Fruit fly (Drosophila melanogaster) whole organism, embryonic: ENCODE measurements around the gene CG13484.
A peak's percentile ranks its signal among the peaks of the same experiment; 100 is the strongest.

Experiments
- Abd-B ChIP-seq: fragments of 200-800 bp; sonication (Bioruptor generic); optimal IDR thresholded peaks from 2 replicates; lab custom pipeline; 2018; ENCODE audit warnings: missing biosample characterization, mild to moderate bottlenecking, missing genetic modification characterization, moderate library complexity
- Antp ChIP-seq: fragments of 200-800 bp; sonication (Bioruptor generic); optimal IDR thresholded peaks from 3 replicates; lab custom pipeline; 2016; ENCODE audit warnings: missing biosample characterization, missing genetic modification characterization
- Atf3 ChIP-seq: fragments of 200-800 bp; sonication (Bioruptor generic); optimal IDR thresholded peaks from 3 replicates; lab custom pipeline; 2016; ENCODE audit warnings: missing biosample characterization, missing genetic modification characterization
- B-H2 ChIP-seq: fragments of 200-800 bp; sonication (Bioruptor generic); optimal IDR thresholded peaks from 2 replicates; lab custom pipeline; 2018; ENCODE audit warnings: missing biosample characterization, mild to moderate bottlenecking, missing genetic modification characterization
- Bgb ChIP-seq: fragments of 200-800 bp; sonication (Bioruptor generic); IDR thresholded peaks from 2 replicates; pipeline ENCODE4 v1.3.6; 2022; ENCODE audit warnings: missing biosample characterization, missing genetic modification characterization; ENCODE audit not compliant: partially characterized antibody
- CG10274 ChIP-seq: fragments of 200-800 bp; sonication (Bioruptor generic); optimal IDR thresholded peaks from 3 replicates; lab custom pipeline; 2017; ENCODE audit warnings: missing biosample characterization, mild to moderate bottlenecking, missing genetic modification characterization
- CG10565 ChIP-seq: fragments of 200-800 bp; sonication (Bioruptor generic); optimal IDR thresholded peaks from 3 replicates; lab custom pipeline; 2016; ENCODE audit warnings: missing biosample characterization, mild to moderate bottlenecking, missing genetic modification characterization
- CG10654 ChIP-seq: fragments of 200-800 bp; sonication (Bioruptor generic); optimal IDR thresholded peaks from 2 replicates; lab custom pipeline; 2016; ENCODE audit warnings: missing biosample characterization, missing genetic modification characterization
- CG10979 ChIP-seq: fragments of 200-800 bp; sonication (Bioruptor generic); optimal IDR thresholded peaks from 2 replicates; lab custom pipeline; 2018; ENCODE audit warnings: missing biosample characterization, mild to moderate bottlenecking, missing genetic modification characterization, moderate library complexity
- CG11085 ChIP-seq: fragments of 200-800 bp; sonication (Bioruptor generic); IDR thresholded peaks from 2 replicates; pipeline ENCODE4 v1.3.6; 2022; ENCODE audit warnings: missing biosample characterization, missing genetic modification characterization
- CG12236 ChIP-seq: fragments of 200-800 bp; sonication (Bioruptor generic); optimal IDR thresholded peaks from 2 replicates; lab custom pipeline; 2016; ENCODE audit warnings: missing biosample characterization, missing genetic modification characterization
- CG12391 ChIP-seq: fragments of 200-800 bp; sonication (Bioruptor generic); optimal IDR thresholded peaks from 3 replicates; lab custom pipeline; 2018; ENCODE audit warnings: missing biosample characterization, mild to moderate bottlenecking, missing genetic modification characterization, moderate library complexity
- CG13894 ChIP-seq: fragments of 200-800 bp; sonication (Bioruptor generic); optimal IDR thresholded peaks from 3 replicates; lab custom pipeline; 2018; ENCODE audit warnings: missing biosample characterization, mild to moderate bottlenecking, missing genetic modification characterization, moderate library complexity
- CG1832 ChIP-seq: fragments of 200-800 bp; sonication (Bioruptor generic); optimal IDR thresholded peaks from 2 replicates; lab custom pipeline; 2017; ENCODE audit warnings: missing biosample characterization, mild to moderate bottlenecking, missing genetic modification characterization, inconsistent platforms
- CG31224 ChIP-seq: fragments of 200-800 bp; sonication (Bioruptor generic); IDR thresholded peaks from 2 replicates; pipeline ENCODE4 v1.3.6; 2022; ENCODE audit warnings: missing biosample characterization, missing genetic modification characterization
- CG31441 ChIP-seq: fragments of 200-800 bp; sonication (Bioruptor generic); IDR thresholded peaks from 2 replicates; pipeline ENCODE4 v1.3.6; 2022; ENCODE audit warnings: missing biosample characterization, missing genetic modification characterization
- CG4820 ChIP-seq: fragments of 200-800 bp; sonication (Bioruptor generic); optimal IDR thresholded peaks from 3 replicates; lab custom pipeline; 2016; ENCODE audit warnings: missing biosample characterization, missing genetic modification characterization
- CG6791 ChIP-seq: fragments of 200-800 bp; sonication (Bioruptor generic); IDR thresholded peaks from 3 replicates; pipeline ENCODE4 v1.3.6; 2022; ENCODE audit warnings: missing biosample characterization, missing genetic modification characterization; ENCODE audit not compliant: partially characterized antibody
- CG7745 ChIP-seq: fragments of 200-800 bp; sonication (Bioruptor generic); optimal IDR thresholded peaks from 2 replicates; lab custom pipeline; 2018; ENCODE audit warnings: missing biosample characterization, mild to moderate bottlenecking, missing genetic modification characterization, moderate library complexity
- CG8281 ChIP-seq: fragments of 200-800 bp; sonication (Bioruptor generic); optimal IDR thresholded peaks from 2 replicates; lab custom pipeline; 2018; ENCODE audit warnings: missing biosample characterization, mild to moderate bottlenecking, missing genetic modification characterization, moderate library complexity
- CG8924 ChIP-seq: fragments of 200-800 bp; optimal IDR thresholded peaks from 3 replicates; lab custom pipeline; 2019; ENCODE audit warnings: missing biosample characterization, mild to moderate bottlenecking, missing genetic modification characterization, moderate library complexity
- CG9932 ChIP-seq: fragments of 200-800 bp; sonication (Bioruptor generic); IDR thresholded peaks from 2 replicates; pipeline ENCODE4 v1.3.6; 2022; ENCODE audit warnings: missing biosample characterization, missing genetic modification characterization
- CTCF ChIP-seq: fragments of 200-800 bp; sonication (Bioruptor generic); optimal IDR thresholded peaks from 2 replicates; lab custom pipeline; 2017; ENCODE audit warnings: missing biosample characterization, mild to moderate bottlenecking, missing genetic modification characterization, moderate library complexity
- D19B ChIP-seq: fragments of 200-800 bp; sonication (Bioruptor generic); optimal IDR thresholded peaks from 2 replicates; lab custom pipeline; 2017; ENCODE audit warnings: missing biosample characterization, mild to moderate bottlenecking, missing genetic modification characterization
- Fer1 ChIP-seq: fragments of 200-800 bp; sonication (Bioruptor generic); optimal IDR thresholded peaks from 2 replicates; lab custom pipeline; 2017; ENCODE audit warnings: missing biosample characterization, mild to moderate bottlenecking, missing genetic modification characterization
- Gsc ChIP-seq: fragments of 200-800 bp; sonication (Bioruptor generic); IDR thresholded peaks from 2 replicates; pipeline ENCODE4 v1.3.6; 2022; ENCODE audit warnings: missing biosample characterization, missing genetic modification characterization
- Hr3 ChIP-seq: fragments of 200-800 bp; sonication (Bioruptor generic); optimal IDR thresholded peaks from 3 replicates; lab custom pipeline; 2016; ENCODE audit warnings: missing biosample characterization, missing genetic modification characterization
- Med ChIP-seq: fragments of 200-800 bp; sonication (Bioruptor generic); peaks from one replicate; lab custom pipeline; 2016; ENCODE audit warnings: missing biosample characterization, missing genetic modification characterization, mild to moderate bottlenecking, inconsistent platforms, moderate library complexity
- Meics ChIP-seq: fragments of 200-800 bp; sonication (Bioruptor generic); optimal IDR thresholded peaks from 2 replicates; lab custom pipeline; 2017; ENCODE audit warnings: missing biosample characterization, mild to moderate bottlenecking, missing genetic modification characterization
- Side ChIP-seq: fragments of 200-800 bp; sonication (Bioruptor generic); optimal IDR thresholded peaks from 2 replicates; lab custom pipeline; 2016; ENCODE audit warnings: missing biosample characterization, missing genetic modification characterization
- Sox102F ChIP-seq: fragments of 200-800 bp; sonication (Bioruptor generic); optimal IDR thresholded peaks from 2 replicates; lab custom pipeline; 2018; ENCODE audit warnings: missing biosample characterization, mild to moderate bottlenecking, missing genetic modification characterization, moderate library complexity
- Taf1 ChIP-seq: fragments of 200-800 bp; sonication (Bioruptor generic); IDR thresholded peaks from 2 replicates; pipeline ENCODE4 v1.3.6; 2022; ENCODE audit warnings: missing biosample characterization, missing genetic modification characterization
- Usf ChIP-seq: fragments of 200-800 bp; sonication (Bioruptor generic); optimal IDR thresholded peaks from 2 replicates; lab custom pipeline; 2017; ENCODE audit warnings: missing genotype, missing biosample characterization, missing genetic modification characterization
- ap ChIP-seq: fragments of 200-800 bp; sonication (Bioruptor generic); IDR thresholded peaks from 2 replicates; pipeline ENCODE4 v1.3.6; 2022; ENCODE audit warnings: missing biosample characterization, missing genetic modification characterization
- ara ChIP-seq: fragments of 200-800 bp; sonication (Bioruptor generic); IDR thresholded peaks from 2 replicates; pipeline ENCODE4 v1.3.6; 2022; ENCODE audit warnings: missing biosample characterization, missing genetic modification characterization
- bsh ChIP-seq, 2 experiments: fragments of 200-800 bp; sonication (Bioruptor generic); optimal IDR thresholded peaks; 2 replicates each; lab custom pipeline; 2017 to 2018; ENCODE audit warnings: mild to moderate bottlenecking in 2 of 2, missing biosample characterization in 2 of 2, missing genetic modification characterization in 2 of 2, moderate library complexity in 1 of 2
- dm ChIP-seq: fragments of 200-800 bp; sonication (Bioruptor generic); optimal IDR thresholded peaks from 3 replicates; lab custom pipeline; 2016; ENCODE audit warnings: missing biosample characterization, missing genetic modification characterization
- ewg ChIP-seq: fragments of 200-800 bp; sonication (Bioruptor generic); optimal IDR thresholded peaks from 3 replicates; lab custom pipeline; 2017; ENCODE audit warnings: mild to moderate bottlenecking, missing biosample characterization, missing genetic modification reagents, missing genetic modification characterization
- fd64A ChIP-seq: fragments of 200-800 bp; sonication (Bioruptor generic); optimal IDR thresholded peaks from 3 replicates; lab custom pipeline; 2018; ENCODE audit warnings: missing biosample characterization, mild to moderate bottlenecking, missing genetic modification characterization
- h ChIP-seq: fragments of >200 bp; optimal IDR thresholded peaks from 2 replicates; lab custom pipeline; 2017
- her ChIP-seq: fragments of 200-800 bp; sonication (Bioruptor generic); optimal IDR thresholded peaks from 2 replicates; lab custom pipeline; 2016; ENCODE audit warnings: missing biosample characterization, missing genetic modification characterization
- ind ChIP-seq: fragments of 200-800 bp; sonication (Bioruptor generic); optimal IDR thresholded peaks from 3 replicates; lab custom pipeline; 2016; ENCODE audit warnings: missing biosample characterization, missing genetic modification characterization
- insv ChIP-seq, 2 experiments: fragments of 200-800 bp; sonication (Bioruptor generic); optimal IDR thresholded peaks; 3 replicates each; lab custom pipeline; 2016 to 2018; ENCODE audit warnings: missing biosample characterization in 2 of 2, missing genetic modification characterization in 2 of 2
- knrl ChIP-seq: fragments of 200-800 bp; sonication (Bioruptor generic); IDR thresholded peaks from 3 replicates; pipeline ENCODE4 v1.3.6; 2022; ENCODE audit warnings: missing biosample characterization, missing genetic modification characterization; ENCODE audit not compliant: partially characterized antibody
- pho ChIP-seq: fragments of 200-800 bp; sonication (Bioruptor generic); optimal IDR thresholded peaks from 2 replicates; lab custom pipeline; 2016; ENCODE audit warnings: missing biosample characterization, missing genetic modification characterization
- seq ChIP-seq: fragments of 200-800 bp; sonication (Bioruptor generic); IDR thresholded peaks from 2 replicates; pipeline ENCODE4 v1.3.6; 2022; ENCODE audit warnings: missing biosample characterization, missing genetic modification characterization
- stc ChIP-seq: fragments of 200-800 bp; sonication (Bioruptor generic); IDR thresholded peaks from 2 replicates; pipeline ENCODE4 v1.3.6; 2022; ENCODE audit warnings: missing biosample characterization, missing genetic modification characterization
- tll ChIP-seq, 2 experiments: fragments of 200-800 bp in 1 of 2; fragments of >200 bp in 1 of 2; sonication (Bioruptor generic) in 1 of 2; optimal IDR thresholded peaks; 2 replicates each; lab custom pipeline; 2017 to 2019; ENCODE audit warnings: missing biosample characterization in 2 of 2, missing genetic modification characterization in 2 of 2, mild to moderate bottlenecking in 1 of 2, moderate library complexity in 1 of 2
- toy ChIP-seq: fragments of 200-800 bp; sonication (Bioruptor generic); IDR thresholded peaks from 2 replicates; pipeline ENCODE4 v1.3.6; 2022; ENCODE audit warnings: missing biosample characterization, missing genetic modification characterization
- usp ChIP-seq: fragments of >200 bp; optimal IDR thresholded peaks from 2 replicates; lab custom pipeline; 2017; ENCODE audit warnings: missing biosample characterization, missing genetic modification characterization
- vnd ChIP-seq: fragments of 200-800 bp; sonication (Bioruptor generic); IDR thresholded peaks from 3 replicates; pipeline ENCODE4 v1.3.6; 2022; ENCODE audit warnings: missing biosample characterization, missing genetic modification characterization; ENCODE audit not compliant: partially characterized antibody

The CG13484 gene

dm6 chr3L:14050944-14051548, 1.8 kb downstream of the CG13484 start, which contains the start of gene CG6833 (continued):
- peak; percentile 74 for TF ChIP-seq pho
- TF ChIP-seq CG10565 = no peak
- no peak for TF ChIP-seq seq (GFP tag; lab: Robert Waterston, UW)
- TF ChIP-seq usp (GFP tag; lab: Kevin White, UChicago) = no peak
- peak; percentile 49 for TF ChIP-seq Sox102F (GFP tag; lab: Kevin White, UChicago)
- TF ChIP-seq knrl (GFP tag; lab: Robert Waterston, UW) = no peak
- peak; percentile 38 for TF ChIP-seq ewg (GFP tag; lab: Kevin White, UChicago)
- TF ChIP-seq CG12236 (GFP tag; lab: Kevin White, UChicago) = peak; percentile 44
- TF ChIP-seq her = peak; percentile 66
- peak; percentile 15 for TF ChIP-seq CG8281 (tag; lab: Kevin White, UChicago)
- no peak for TF ChIP-seq tll (GFP tag; optimal IDR thresholded peaks at IDR 0.05; lab: Kevin White, UChicago)
- no peak for TF ChIP-seq Bgb
- TF ChIP-seq Med (GFP tag; lab: Kevin White, UChicago) = peak; percentile 96
- TF ChIP-seq h (lab: Kevin White, UChicago) = no peak
- TF ChIP-seq Atf3 (GFP tag; lab: Kevin White, UChicago) = peak; percentile 50
- TF ChIP-seq Fer1 (GFP tag; lab: Kevin White, UChicago) = peak; percentile 59
- TF ChIP-seq bsh (GFP tag; optimal IDR thresholded peaks at IDR 0.05; lab: Kevin White, UChicago) = peak in 1 of 2 experiments; percentile 48
- peak; percentile 93 for TF ChIP-seq CG9932 (GFP tag; lab: Robert Waterston, UW)
- peak; percentile 64 for TF ChIP-seq dm
- peak; percentile 51 for TF ChIP-seq CG12391
- peak; percentile 44 for TF ChIP-seq Usf (GFP tag; lab: Kevin White, UChicago)
- peak; percentile 41; the same call in 1 of the 2 replicates for TF ChIP-seq toy (GFP tag; lab: Robert Waterston, UW)
- peak; percentile 61; the same call in 1 of the 2 replicates for TF ChIP-seq ara (GFP tag; lab: Robert Waterston, UW)
- TF ChIP-seq CTCF (GFP tag; lab: Kevin White, UChicago) = no peak
- TF ChIP-seq D19B (GFP tag; lab: Kevin White, UChicago) = no peak
- peak; percentile 67 for TF ChIP-seq Meics (GFP tag; lab: Kevin White, UChicago)
- TF ChIP-seq fd64A (GFP tag; lab: Kevin White, UChicago) = no peak
- peak; percentile 77 for TF ChIP-seq CG31224 (GFP tag; lab: Robert Waterston, UW)
- peak; percentile 84 for TF ChIP-seq ind (GFP tag; lab: Kevin White, UChicago)
- peak; percentile 69 for TF ChIP-seq CG4820 (GFP tag; lab: Kevin White, UChicago)
- peak; percentile 83 for TF ChIP-seq Antp
- no peak for TF ChIP-seq CG13894 (tag; lab: Kevin White, UChicago)
- peak; percentile 48; the same call in 1 of the 2 replicates for TF ChIP-seq ap (GFP tag; lab: Robert Waterston, UW)
- TF ChIP-seq Gsc = no peak
- TF ChIP-seq CG1832 (GFP tag; lab: Kevin White, UChicago) = no peak
- peak; percentile 60; the same call in 1 of the 2 replicates for TF ChIP-seq Taf1
- TF ChIP-seq CG11085 (GFP tag; lab: Robert Waterston, UW) = peak; percentile 74
- TF ChIP-seq CG10654 (GFP tag; lab: Kevin White, UChicago) = peak; percentile 61
- peak; percentile 53 for TF ChIP-seq CG10979 (tag; lab: Kevin White, UChicago)
- TF ChIP-seq CG6791 = no peak
- TF ChIP-seq CG31441 = peak; percentile 100
- TF ChIP-seq Hr3 (GFP tag; lab: Kevin White, UChicago) = peak; percentile 67
- no peak for TF ChIP-seq CG7745 (tag; lab: Kevin White, UChicago)
- TF ChIP-seq CG10274 (GFP tag; lab: Kevin White, UChicago) = peak; percentile 6
- 0 out of 2 replicates have a peak, but pooled peaks have one; percentile 17 for TF ChIP-seq stc (GFP tag; lab: Robert Waterston, UW)
- TF ChIP-seq Side (GFP tag; lab: Kevin White, UChicago) = peak; percentile 74
- TF ChIP-seq CG8924 (tag; lab: Kevin White, UChicago) = peak; percentile 45
- TF ChIP-seq vnd = no peak
- peak; percentile 69 for TF ChIP-seq Abd-B (GFP tag; lab: Kevin White, UChicago)
- TF ChIP-seq insv (GFP tag; optimal IDR thresholded peaks at IDR 0.05; lab: Kevin White, UChicago) = no peak
- TF ChIP-seq B-H2 (GFP tag; lab: Kevin White, UChicago) = peak; percentile 34
